Worm (Caenorhabditis elegans) whole organism, mixed stage, embryonic: ENCODE measurements around the gene F13A2.1.

ENCODE experiments used
- blmp-1 ChIP-seq: fragments of 150-350 bp; optimal IDR thresholded peaks from 2 replicates; lab custom pipeline; 2014; ENCODE audit warnings: missing biosample characterization, missing genetic modification characterization
- lsy-2 ChIP-seq: fragments of 150-350 bp; optimal IDR thresholded peaks from 2 replicates; lab custom pipeline; 2014; ENCODE audit warnings: missing biosample characterization, missing genetic modification characterization
- nhr-12 ChIP-seq: fragments of 150-350 bp; optimal IDR thresholded peaks from 2 replicates; lab custom pipeline; 2014; ENCODE audit warnings: missing biosample characterization, missing genetic modification characterization
- unc-39 ChIP-seq: fragments of 150-350 bp; optimal IDR thresholded peaks from 2 replicates; lab custom pipeline; 2014; ENCODE audit warnings: missing biosample characterization, missing genetic modification characterization
- ztf-11 ChIP-seq: fragments of 150-350 bp; optimal IDR thresholded peaks from 2 replicates; lab custom pipeline; 2014; ENCODE audit warnings: missing biosample characterization, missing genetic modification characterization

DNA sequence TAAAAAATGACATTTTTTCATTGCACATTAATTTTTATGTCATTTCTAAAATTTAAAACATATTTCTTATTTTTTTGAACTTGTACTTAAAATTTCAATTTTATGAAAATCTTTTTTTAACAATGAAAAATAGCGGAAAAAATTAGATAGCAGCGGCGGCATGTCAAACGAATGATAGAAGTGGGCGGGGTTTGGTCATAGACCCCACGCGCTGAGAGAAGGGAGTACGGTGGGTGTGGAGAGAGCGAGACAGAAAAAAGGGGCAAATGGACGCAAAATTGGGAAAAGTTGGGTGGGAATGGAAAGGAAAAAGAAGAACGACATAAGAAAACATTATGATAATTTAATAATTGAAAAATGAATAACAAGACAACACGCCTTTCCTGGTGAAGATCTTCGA is 5.7 kb upstream of the F13A2.1 start:
- TF ChIP-seq unc-39 (tag; lab: Kevin White, UChicago): no peak
- TF ChIP-seq nhr-12: no peak
- peak; percentile 21 for TF ChIP-seq lsy-2
- no peak for TF ChIP-seq ztf-11 (tag; lab: Kevin White, UChicago)
- TF ChIP-seq blmp-1 (tag; lab: Kevin White, UChicago): no peak
